Fruit fly (Drosophila melanogaster) whole organism, prepupa: ENCODE data around the gene Gnf1.
A peak's percentile ranks its signal among the peaks of the same experiment; 100 is the strongest.

Experiments used
- CG10631 ChIP-seq: fragments of 200-800 bp; sonication (Bioruptor generic); optimal IDR thresholded peaks from 2 replicates; lab custom pipeline; 2016; ENCODE audit warnings: missing biosample characterization, missing genetic modification characterization
- CG11294 ChIP-seq: fragments of 200-800 bp; sonication (Bioruptor generic); IDR thresholded peaks from 2 replicates; pipeline ENCODE4 v1.3.6; 2022; ENCODE audit warnings: missing biosample characterization, missing genetic modification characterization
- CG11762 ChIP-seq: fragments of 200-800 bp; sonication (Bioruptor generic); optimal IDR thresholded peaks from 3 replicates; lab custom pipeline; 2016; ENCODE audit warnings: missing biosample characterization, missing genetic modification characterization; ENCODE audit not compliant: insufficient read depth
- CG11902 ChIP-seq: fragments of 200-800 bp; sonication (Bioruptor generic); optimal IDR thresholded peaks from 3 replicates; lab custom pipeline; 2016; ENCODE audit warnings: missing biosample characterization, missing genetic modification characterization
- CG15336 ChIP-seq: fragments of 200-800 bp; sonication (Bioruptor generic); IDR thresholded peaks from 2 replicates; pipeline ENCODE4 v1.3.6; 2022; ENCODE audit warnings: missing biosample characterization, missing genetic modification characterization
- CG16779 ChIP-seq: fragments of 200-800 bp; sonication (Bioruptor generic); optimal IDR thresholded peaks from 3 replicates; lab custom pipeline; 2017; ENCODE audit warnings: missing biosample characterization, mild to moderate bottlenecking, missing genetic modification characterization
- CG31627 ChIP-seq: fragments of 200-800 bp; sonication (Bioruptor generic); optimal IDR thresholded peaks from 3 replicates; lab custom pipeline; 2016; ENCODE audit warnings: missing biosample characterization, missing genetic modification characterization
- CG32006 ChIP-seq: fragments of 200-800 bp; sonication (Bioruptor generic); optimal IDR thresholded peaks from 3 replicates; lab custom pipeline; 2017; ENCODE audit warnings: missing biosample characterization, mild to moderate bottlenecking, missing genetic modification characterization
- CG34406 ChIP-seq: fragments of 200-800 bp; sonication (Bioruptor generic); optimal IDR thresholded peaks from 3 replicates; lab custom pipeline; 2016; ENCODE audit warnings: missing biosample characterization, missing genetic modification characterization
- CG6854 ChIP-seq: fragments of 200-800 bp; sonication (Bioruptor generic); optimal IDR thresholded peaks from 2 replicates; lab custom pipeline; 2017; ENCODE audit warnings: missing biosample characterization, mild to moderate bottlenecking, missing genetic modification characterization
- CG8119 ChIP-seq: fragments of 200-800 bp; sonication (Bioruptor generic); IDR thresholded peaks from 3 replicates; pipeline ENCODE4 v1.3.6; 2022; ENCODE audit warnings: missing biosample characterization, missing genetic modification characterization
- CG8632 ChIP-seq: fragments of 200-800 bp; sonication (Bioruptor generic); optimal IDR thresholded peaks from 3 replicates; lab custom pipeline; 2016; ENCODE audit warnings: missing biosample characterization, missing genetic modification characterization
- CG9139 ChIP-seq: fragments of 200-800 bp; sonication (Bioruptor generic); optimal IDR thresholded peaks from 3 replicates; lab custom pipeline; 2017; ENCODE audit warnings: missing biosample characterization, mild to moderate bottlenecking, missing genetic modification characterization
- Eip78C ChIP-seq: fragments of 200-800 bp; sonication (Bioruptor generic); peaks from one replicate; lab custom pipeline; 2016; ENCODE audit warnings: missing biosample characterization, missing genetic modification characterization
- Eip93F ChIP-seq: fragments of 200-800 bp; sonication (Bioruptor generic); optimal IDR thresholded peaks from 2 replicates; lab custom pipeline; 2016; ENCODE audit warnings: missing biosample characterization, mild to moderate bottlenecking, missing genetic modification characterization
- Ets96B ChIP-seq: fragments of 200-800 bp; optimal IDR thresholded peaks from 2 replicates; lab custom pipeline; 2019; ENCODE audit warnings: missing biosample characterization, mild to moderate bottlenecking, missing genetic modification characterization, moderate library complexity
- Hr38 ChIP-seq: sonication (Bioruptor generic); optimal IDR thresholded peaks from 2 replicates; lab custom pipeline; 2016; ENCODE audit warnings: missing biosample characterization, missing genetic modification characterization
- Hr4 ChIP-seq: fragments of 200-800 bp; sonication (Bioruptor generic); optimal IDR thresholded peaks from 3 replicates; lab custom pipeline; 2016; ENCODE audit warnings: missing biosample characterization, missing genetic modification characterization
- Lpt ChIP-seq: fragments of 200-800 bp; sonication (Bioruptor generic); optimal IDR thresholded peaks from 3 replicates; lab custom pipeline; 2016; ENCODE audit warnings: missing biosample characterization, missing genetic modification characterization
- Smox ChIP-seq: fragments of 200-800 bp; sonication (Bioruptor generic); optimal IDR thresholded peaks from 3 replicates; lab custom pipeline; 2016; ENCODE audit warnings: missing biosample characterization, missing genetic modification characterization
- Sox102F ChIP-seq: fragments of 200-800 bp; sonication (Bioruptor generic); optimal IDR thresholded peaks from 2 replicates; lab custom pipeline; 2016; ENCODE audit warnings: missing biosample characterization, mild to moderate bottlenecking, missing genetic modification characterization
- Sox14 ChIP-seq: fragments of 200-800 bp; sonication (Bioruptor generic); optimal IDR thresholded peaks from 3 replicates; lab custom pipeline; 2016; ENCODE audit warnings: missing biosample characterization, missing genetic modification characterization
- achi ChIP-seq: fragments of 200-800 bp; sonication (Bioruptor generic); optimal IDR thresholded peaks from 3 replicates; lab custom pipeline; 2016; ENCODE audit warnings: missing biosample characterization, missing genetic modification characterization
- dsx ChIP-seq: fragments of 200-800 bp; optimal IDR thresholded peaks from 3 replicates; lab custom pipeline; 2019; ENCODE audit warnings: missing biosample characterization, mild to moderate bottlenecking, missing genetic modification characterization, moderate library complexity; ENCODE audit not compliant: poor library complexity, severe bottlenecking
- eg ChIP-seq: fragments of 200-800 bp; sonication (Bioruptor generic); IDR thresholded peaks from 3 replicates; pipeline ENCODE4 v1.3.6; 2022; ENCODE audit warnings: missing biosample characterization, missing genetic modification characterization
- fd59A ChIP-seq: fragments of 200-800 bp; sonication (Bioruptor generic); optimal IDR thresholded peaks from 2 replicates; lab custom pipeline; 2017; ENCODE audit warnings: missing biosample characterization, mild to moderate bottlenecking, missing genetic modification characterization, missing genetic modification reagents
- fd85E ChIP-seq: fragments of 200-800 bp; sonication (Bioruptor generic); optimal IDR thresholded peaks from 3 replicates; lab custom pipeline; 2016; ENCODE audit warnings: missing biosample characterization, missing genetic modification characterization
- fkh ChIP-seq: fragments of 200-800 bp; sonication (Bioruptor generic); optimal IDR thresholded peaks from 3 replicates; lab custom pipeline; 2017; ENCODE audit warnings: missing biosample characterization, mild to moderate bottlenecking, missing genetic modification characterization, moderate library complexity
- net ChIP-seq: fragments of 200-800 bp; sonication (Bioruptor generic); optimal IDR thresholded peaks from 3 replicates; lab custom pipeline; 2016; ENCODE audit warnings: missing biosample characterization, missing genetic modification characterization
- salr ChIP-seq, 2 experiments: fragments of 200-800 bp; sonication (Bioruptor generic); optimal IDR thresholded peaks; 3 replicates each; lab custom pipeline; 2016 to 2018; ENCODE audit warnings: missing biosample characterization in 2 of 2, missing genetic modification characterization in 2 of 2, mild to moderate bottlenecking in 1 of 2
- spab ChIP-seq: fragments of 200-800 bp; sonication (Bioruptor generic); optimal IDR thresholded peaks from 2 replicates; lab custom pipeline; 2017; ENCODE audit warnings: missing biosample characterization, mild to moderate bottlenecking, missing genetic modification characterization, missing genetic modification reagents
- ss ChIP-seq, 2 experiments: fragments of 200-800 bp; sonication (Bioruptor generic); optimal IDR thresholded peaks; 2 replicates in 1 of 2; 3 replicates in 1 of 2; lab custom pipeline; 2017 to 2018; ENCODE audit warnings: mild to moderate bottlenecking in 2 of 2, missing biosample characterization in 2 of 2, missing genetic modification characterization in 2 of 2, moderate library complexity in 1 of 2
- svp ChIP-seq: fragments of 200-800 bp; sonication (Bioruptor generic); peaks from one replicate; lab custom pipeline; 2016; ENCODE audit warnings: missing biosample characterization, missing genetic modification characterization

The Gnf1 gene

DNA sequence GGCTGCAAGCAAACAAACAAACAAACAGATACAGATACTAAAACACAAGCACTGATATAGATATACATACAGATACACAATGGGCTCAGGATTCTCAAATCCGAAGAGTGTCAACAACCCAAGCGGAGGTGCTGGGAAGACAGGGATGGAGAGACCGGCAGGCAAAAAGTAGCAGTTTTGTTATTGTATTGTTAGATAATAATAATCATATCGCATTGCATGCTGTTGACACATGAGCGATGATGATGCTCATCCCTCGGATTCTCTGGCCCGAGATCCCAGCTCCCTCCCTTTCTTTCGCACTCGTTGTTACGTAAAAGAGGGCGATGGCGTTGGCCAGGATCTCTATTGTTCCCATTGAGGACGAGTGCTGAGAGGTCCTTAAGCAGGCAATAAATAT lies 42.6 kb upstream of the Gnf1 start:
- TF ChIP-seq salr (GFP tag; optimal IDR thresholded peaks at IDR 0.05; lab: Kevin White, UChicago) (no peak), dsx (GFP tag; lab: Kevin White, UChicago) (no peak), Lpt (GFP tag; lab: Kevin White, UChicago) (no peak), CG6854 (no peak), fkh (GFP tag; lab: Kevin White, UChicago) (peak; percentile 21)

DNA sequence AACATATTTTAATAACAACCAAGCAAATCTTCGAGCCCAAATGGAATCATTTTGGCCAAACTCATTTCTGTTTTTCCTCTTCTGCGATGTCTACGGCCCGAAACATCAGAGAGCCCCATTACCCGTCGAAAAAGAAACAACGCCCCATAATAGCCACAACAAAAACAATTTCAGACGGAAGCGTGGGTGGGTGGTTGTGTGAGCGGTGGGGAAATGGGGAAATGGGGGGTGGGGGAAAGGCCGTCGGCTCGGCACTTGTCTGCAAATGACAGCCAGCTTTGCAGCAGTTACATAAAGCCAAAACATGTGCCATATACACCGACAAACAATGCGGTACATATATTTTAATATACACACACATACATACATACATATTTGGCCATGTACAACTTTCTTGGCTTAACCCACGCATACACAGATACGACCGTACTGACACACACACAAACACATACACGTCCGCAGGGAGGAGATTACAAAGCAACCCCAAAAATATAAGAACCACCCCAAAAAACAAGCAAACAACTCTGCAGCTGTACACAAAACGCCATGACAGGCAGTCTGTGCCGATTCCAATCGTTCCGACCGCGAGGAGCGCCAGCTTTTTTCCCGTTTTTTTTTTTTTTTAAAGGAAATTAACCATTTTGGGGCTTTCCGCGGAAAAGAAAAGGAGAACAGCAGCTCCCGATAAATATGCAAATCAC lies 41.4 kb upstream of the Gnf1 start:
- TF ChIP-seq eg (no peak), CG10631 (GFP tag; lab: Kevin White, UChicago) (no peak), fkh (GFP tag; lab: Kevin White, UChicago) (peak; percentile 0), CG8632 (GFP tag; lab: Kevin White, UChicago) (no peak), CG8119 (GFP tag; lab: Robert Waterston, UW) (no peak), ss (GFP tag; optimal IDR thresholded peaks at IDR 0.05; lab: Kevin White, UChicago) (no peak), CG16779 (tag; lab: Kevin White, UChicago) (no peak), CG31627 (GFP tag; lab: Kevin White, UChicago) (no peak), Hr4 (GFP tag; lab: Kevin White, UChicago) (no peak), svp (GFP tag; lab: Kevin White, UChicago) (peak; percentile 18), CG11294 (no peak), spab (GFP tag; lab: Kevin White, UChicago) (no peak), fd85E (GFP tag; lab: Kevin White, UChicago) (no peak)

DNA sequence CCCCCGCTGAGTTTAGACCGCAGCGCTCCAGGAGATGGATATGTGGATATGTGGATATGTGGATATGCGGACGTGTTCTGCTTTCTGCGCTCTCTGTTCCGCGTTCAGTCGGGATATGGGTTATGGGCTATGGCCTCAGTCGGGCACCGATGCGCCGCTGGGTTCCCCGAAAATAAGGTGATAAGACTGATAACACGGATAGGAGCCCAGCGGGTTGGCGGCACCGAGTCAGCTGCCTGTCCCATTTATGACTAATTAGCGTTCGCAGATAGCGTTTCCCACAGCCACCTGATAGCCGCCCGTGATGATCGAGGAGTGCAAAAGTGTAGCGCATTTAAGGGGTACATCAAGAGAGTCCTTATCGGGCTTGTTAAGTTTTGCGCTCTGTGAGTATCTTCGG lies 40.3 kb upstream of the Gnf1 start:
- no peak for TF ChIP-seq net (GFP tag; lab: Kevin White, UChicago)
- TF ChIP-seq svp (GFP tag; lab: Kevin White, UChicago), result peak; percentile 58
- TF ChIP-seq, all 60 proteins: peak for 1

DNA sequence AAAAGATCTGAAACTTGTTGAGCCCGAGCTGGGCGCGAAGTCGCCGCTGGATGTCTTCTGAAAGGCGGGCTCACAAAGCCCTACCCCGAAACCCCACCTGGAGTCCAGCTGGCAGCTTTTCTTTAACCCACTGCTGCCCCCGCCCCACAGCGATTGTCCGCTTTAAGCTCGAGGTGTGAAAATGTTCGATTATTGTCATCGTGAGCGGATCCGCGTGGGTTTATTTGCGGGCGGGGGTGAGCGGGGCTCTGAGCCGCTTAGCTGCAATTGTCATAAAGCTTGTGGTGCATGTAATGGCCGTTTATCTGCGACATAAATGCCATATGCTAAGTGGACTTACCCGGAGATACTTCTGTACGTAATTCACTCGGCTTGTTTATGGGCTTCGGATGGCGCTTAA lies 39.5 kb upstream of the Gnf1 start:
- TF ChIP-seq Eip78C (GFP tag; lab: Kevin White, UChicago), result no peak

DNA sequence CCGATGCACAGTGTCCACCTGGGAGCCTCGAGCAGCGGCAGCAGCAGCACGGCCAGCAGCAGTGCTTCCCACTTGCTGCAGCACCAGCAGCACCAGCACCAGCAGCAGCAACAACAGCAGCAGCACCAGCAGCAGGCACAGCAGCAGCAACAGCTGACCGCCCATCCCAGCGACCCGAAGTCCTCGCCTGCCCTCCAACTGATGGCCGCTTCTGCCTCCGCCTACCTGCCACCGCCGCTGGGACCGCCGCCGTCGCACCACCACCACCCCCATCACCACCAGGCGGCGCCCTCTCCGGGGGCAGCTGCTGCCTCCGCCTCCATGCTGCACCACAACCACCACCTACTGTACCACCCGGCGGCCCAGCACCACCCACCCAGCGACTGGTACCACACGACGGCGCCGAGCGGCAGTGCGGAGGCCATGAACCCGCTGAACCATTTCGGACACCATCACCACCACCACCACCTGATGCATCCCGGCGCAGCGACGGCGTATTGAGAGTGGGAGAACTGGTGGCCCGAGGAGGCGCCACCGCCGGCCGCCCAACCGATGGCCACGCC lies 37.7 kb upstream of the Gnf1 start:
- TF ChIP-seq CG8632 (GFP tag; lab: Kevin White, UChicago) (no peak), Sox14 (GFP tag; lab: Kevin White, UChicago) (no peak), Eip93F (no peak), CG11762 (GFP tag; lab: Kevin White, UChicago) (no peak), CG32006 (GFP tag; lab: Kevin White, UChicago) (no peak), CG9139 (GFP tag; lab: Kevin White, UChicago) (no peak), CG31627 (GFP tag; lab: Kevin White, UChicago) (no peak), CG11294 (no peak), dsx (GFP tag; lab: Kevin White, UChicago) (no peak), CG15336 (no peak), Smox (GFP tag; lab: Kevin White, UChicago) (no peak), CG11902 (no peak), achi (no peak), Sox102F (GFP tag; lab: Kevin White, UChicago) (no peak), CG34406 (GFP tag; lab: Kevin White, UChicago) (no peak), fd59A (GFP tag; lab: Kevin White, UChicago) (no peak), Ets96B (tag; lab: Kevin White, UChicago) (no peak), Hr38 (GFP tag; lab: Kevin White, UChicago) (no peak)
- TF ChIP-seq, all 60 proteins: peak for 0
